Fruit fly (Drosophila melanogaster): Measurements from ENCODE around the gene TTLL3A.
A peak's percentile ranks its signal among the peaks of the same experiment; 100 is the strongest.

The TTLL3A gene

dm6 chr2L:6698387-6698786, 41.6 kb downstream of the TTLL3A start (continued):
- TF ChIP-seq Meics (GFP tag; optimal IDR thresholded peaks at IDR 0.05) (peak; percentile 27), gt (GFP tag; IDR thresholded peaks at IDR 0.05) (no peak), CG10267 (tag; optimal IDR thresholded peaks at IDR 0.05) (peak; percentile 18), ind (GFP tag; optimal IDR thresholded peaks at IDR 0.05) (peak; percentile 49), lmd (GFP tag; IDR thresholded peaks at IDR 0.05) (peak; percentile 41; the same call in 1 of the 2 replicates), ara (GFP tag; IDR thresholded peaks at IDR 0.05) (peak; percentile 58; the same call in 1 of the 2 replicates), H2.0 (GFP tag; IDR thresholded peaks at IDR 0.05) (peak; percentile 40), Hmx (GFP tag; optimal IDR thresholded peaks at IDR 0.05) (no peak), CG13624 (GFP tag; optimal IDR thresholded peaks at IDR 0.05) (no peak), ash1 (GFP tag; optimal IDR thresholded peaks at IDR 0.05) (no peak), caup (GFP tag; optimal IDR thresholded peaks at IDR 0.05; ENCODE audit: severe bottlenecking) (peak; percentile 1), D19A (tag; optimal IDR thresholded peaks at IDR 0.05) (peak; percentile 11), CG1603 (tag; optimal IDR thresholded peaks at IDR 0.05) (peak; percentile 70), hb (GFP tag; IDR thresholded peaks at IDR 0.05; ENCODE audit: partially characterized antibody) (no peak), Mes4 (GFP tag; optimal IDR thresholded peaks at IDR 0.05) (no peak), CG7372 (GFP tag; IDR thresholded peaks at IDR 0.05) (0 out of 2 replicates have a peak, but pooled peaks have one; percentile 43), bowl (GFP tag; IDR thresholded peaks at IDR 0.05) (no peak), CG7271 (tag; optimal IDR thresholded peaks at IDR 0.05) (no peak), ems (GFP tag; optimal IDR thresholded peaks at IDR 0.05) (no peak), CG3995 (GFP tag; optimal IDR thresholded peaks at IDR 0.05) (no peak), seq (GFP tag; IDR thresholded peaks at IDR 0.05) (peak; percentile 63; the same call in 1 of the 2 replicates), NC2β (GFP tag; optimal IDR thresholded peaks at IDR 0.05) (peak; percentile 21), Xrp1 (GFP tag; IDR thresholded peaks at IDR 0.05) (peak; percentile 68), esg (GFP tag; conservative IDR thresholded peaks at IDR 0.05) (peak; percentile 54), CG10654 (GFP tag; optimal IDR thresholded peaks at IDR 0.05) (peak; percentile 20), CG9727 (GFP tag; optimal IDR thresholded peaks at IDR 0.05) (peak; percentile 62), Bgb (GFP tag; IDR thresholded peaks at IDR 0.05; ENCODE audit: partially characterized antibody) (no peak), CG12219 (GFP tag; optimal IDR thresholded peaks at IDR 0.05) (peak; percentile 34), tx (GFP tag; optimal IDR thresholded peaks at IDR 0.05) (no peak), CG10543 (GFP tag; optimal IDR thresholded peaks at IDR 0.05) (no peak), sisA (GFP tag; IDR thresholded peaks at IDR 0.05) (peak; percentile 63), bab2 (GFP tag; optimal IDR thresholded peaks at IDR 0.05) (peak; percentile 8), maf-S (GFP tag; optimal IDR thresholded peaks at IDR 0.05) (no peak), lov (optimal IDR thresholded peaks at IDR 0.05) (no peak), lov (GFP tag; IDR thresholded peaks at IDR 0.05) (peak; percentile 68; the same call in 1 of the 3 replicates), fd96Cb (tag; optimal IDR thresholded peaks at IDR 0.05) (peak; percentile 29), chn (GFP tag; optimal IDR thresholded peaks at IDR 0.05) (peak; percentile 42), CG8924 (tag; optimal IDR thresholded peaks at IDR 0.05) (peak; percentile 50), CG15269 (tag; optimal IDR thresholded peaks at IDR 0.05) (peak; percentile 58), Usf (GFP tag; optimal IDR thresholded peaks at IDR 0.05) (no peak), E2f1 (GFP tag; IDR thresholded peaks at IDR 0.05) (peak; percentile 63), CG30431 (GFP tag; optimal IDR thresholded peaks at IDR 0.05) (no peak), CG2199 (GFP tag; IDR thresholded peaks at IDR 0.05) (no peak), Mrtf (GFP tag; IDR thresholded peaks at IDR 0.05) (peak; percentile 62; the same call in 1 of the 3 replicates), ttk (GFP tag; IDR thresholded peaks at IDR 0.05) (peak; percentile 42), CG12769 (tag; optimal IDR thresholded peaks at IDR 0.05) (peak; percentile 58), CG9876 (GFP tag; optimal IDR thresholded peaks at IDR 0.05) (no peak), NC2α (GFP tag; optimal IDR thresholded peaks at IDR 0.05) (no peak), CG11695 (GFP tag; IDR thresholded peaks at IDR 0.05) (peak; percentile 20; the same call in 1 of the 3 replicates), CG8765 (GFP tag; IDR thresholded peaks at IDR 0.05) (peak; percentile 59; the same call in 1 of the 2 replicates), CkIIα-i1 (GFP tag; IDR thresholded peaks at IDR 0.05) (no peak), CG17328 (GFP tag; IDR thresholded peaks at IDR 0.05) (peak; percentile 75)
